Worm (Caenorhabditis elegans) whole organism, L3 larva: Measurements from ENCODE around the gene T05H4.4.
A peak's percentile ranks its signal among the peaks of the same experiment; 100 is the strongest.

Source experiments
- ZK546.5 ChIP-seq: sonication (generic microtip); optimal IDR thresholded peaks from 2 replicates; lab custom pipeline; 2017; ENCODE audit warnings: missing biosample characterization, missing genetic modification characterization
- ceh-28 ChIP-seq: fragments of 150-350 bp; optimal IDR thresholded peaks from 2 replicates; lab custom pipeline; 2014; ENCODE audit warnings: missing biosample characterization, missing genetic modification reagents, missing genetic modification characterization
- ceh-82 ChIP-seq: fragments of 150-350 bp; optimal IDR thresholded peaks from 2 replicates; lab custom pipeline; 2014; ENCODE audit warnings: missing biosample characterization, missing genetic modification characterization
- ceh-9 ChIP-seq: sonication (generic microtip); optimal IDR thresholded peaks from 2 replicates; lab custom pipeline; 2018; ENCODE audit warnings: missing biosample characterization, missing genetic modification characterization
- egl-27 ChIP-seq: sonication (generic microtip); optimal IDR thresholded peaks from 4 replicates; lab custom pipeline; 2017; ENCODE audit warnings: missing biosample characterization, missing genetic modification reagents, missing genetic modification characterization
- egl-5 ChIP-seq: fragments of 150-350 bp; optimal IDR thresholded peaks from 2 replicates; lab custom pipeline; 2017; ENCODE audit warnings: missing biosample characterization, missing genetic modification reagents, missing genetic modification characterization, inconsistent platforms
- elt-1 ChIP-seq: fragments of 150-350 bp; optimal IDR thresholded peaks from 2 replicates; lab custom pipeline; 2014; ENCODE audit warnings: missing biosample characterization, missing genetic modification characterization
- elt-2 ChIP-seq: sonication (generic microtip); optimal IDR thresholded peaks from 2 replicates; lab custom pipeline; 2016; ENCODE audit warnings: missing genetic modification reagents, mild to moderate bottlenecking, missing genetic modification characterization, missing compliant biosample characterization
- elt-3 ChIP-seq, 3 experiments: fragments of 150-350 bp in 1 of 3; sonication (generic microtip) in 2 of 3; optimal IDR thresholded peaks; 2 replicates in 2 of 3; 4 replicates in 1 of 3; lab custom pipeline; 2014 to 2017; ENCODE audit warnings: missing biosample characterization in 3 of 3, missing genetic modification characterization in 3 of 3
- eor-1 ChIP-seq, 2 experiments: fragments of 150-350 bp; optimal IDR thresholded peaks; 2 replicates each; lab custom pipeline; 2014 to 2018; ENCODE audit warnings: missing biosample characterization in 2 of 2, missing genetic modification characterization in 2 of 2
- hmg-11 ChIP-seq: sonication (generic microtip); optimal IDR thresholded peaks from 2 replicates; lab custom pipeline; 2016; ENCODE audit warnings: missing genetic modification characterization, missing compliant biosample characterization
- jun-1 ChIP-seq: fragments of 150-350 bp; optimal IDR thresholded peaks from 2 replicates; lab custom pipeline; 2014; ENCODE audit warnings: missing biosample characterization, missing genetic modification reagents, missing genetic modification characterization
- lin-15B ChIP-seq: fragments of 150-350 bp; optimal IDR thresholded peaks from 2 replicates; lab custom pipeline; 2014; ENCODE audit warnings: missing biosample characterization, missing genetic modification characterization
- lsy-12 ChIP-seq: sonication (generic microtip); optimal IDR thresholded peaks from 2 replicates; lab custom pipeline; 2016; ENCODE audit warnings: mild to moderate bottlenecking, missing genetic modification characterization, missing compliant biosample characterization
- mml-1 ChIP-seq: fragments of 150-350 bp; sonication (generic microtip); optimal IDR thresholded peaks from 3 replicates; lab custom pipeline; 2014; ENCODE audit warnings: missing biosample characterization, missing genetic modification characterization
- nfya-1 ChIP-seq: sonication (generic microtip); optimal IDR thresholded peaks from 2 replicates; lab custom pipeline; 2017; ENCODE audit warnings: missing genetic modification characterization, mild to moderate bottlenecking, missing compliant biosample characterization, antibody characterized with exemption, moderate library complexity; ENCODE audit not compliant: insufficient read depth
- nhr-11 ChIP-seq: fragments of 150-350 bp; optimal IDR thresholded peaks from 2 replicates; lab custom pipeline; 2014; ENCODE audit warnings: missing biosample characterization, missing genetic modification characterization
- nhr-12 ChIP-seq: fragments of 150-350 bp; optimal IDR thresholded peaks from 2 replicates; lab custom pipeline; 2014; ENCODE audit warnings: missing biosample characterization, missing genetic modification characterization
- nhr-43 ChIP-seq: sonication (generic microtip); optimal IDR thresholded peaks from 2 replicates; lab custom pipeline; 2016; ENCODE audit warnings: mild to moderate bottlenecking, missing genetic modification characterization, missing compliant biosample characterization; ENCODE audit not compliant: poor library complexity, severe bottlenecking
- nhr-76 ChIP-seq: fragments of 150-350 bp; sonication (generic microtip); optimal IDR thresholded peaks from 5 replicates; lab custom pipeline; 2014; ENCODE audit warnings: missing biosample characterization, missing genetic modification characterization
- pha-4 ChIP-seq: fragments of 150-350 bp; optimal IDR thresholded peaks from 2 replicates; lab custom pipeline; 2014; ENCODE audit warnings: missing biosample characterization, missing genetic modification reagents, missing genetic modification characterization
- pqm-1 ChIP-seq: fragments of 150-350 bp; optimal IDR thresholded peaks from 2 replicates; lab custom pipeline; 2017; ENCODE audit warnings: missing biosample characterization, missing genetic modification characterization, inconsistent platforms
- sea-2 ChIP-seq: fragments of 150-350 bp; sonication (generic microtip); optimal IDR thresholded peaks from 4 replicates; lab custom pipeline; 2014; ENCODE audit warnings: missing biosample characterization, missing genetic modification reagents, missing genetic modification characterization
- skn-1 ChIP-seq: fragments of 150-350 bp; optimal IDR thresholded peaks from 2 replicates; lab custom pipeline; 2014; ENCODE audit warnings: missing biosample characterization, missing genetic modification characterization
- snpc-4 ChIP-seq: fragments of 150-350 bp; optimal IDR thresholded peaks from 2 replicates; lab custom pipeline; 2014; ENCODE audit warnings: missing biosample characterization, missing genetic modification characterization
- unc-39 ChIP-seq: sonication (generic microtip); optimal IDR thresholded peaks from 4 replicates; lab custom pipeline; 2017; ENCODE audit warnings: missing biosample characterization, missing genetic modification characterization
- unc-62 ChIP-seq: fragments of 150-350 bp; sonication (generic microtip); optimal IDR thresholded peaks from 4 replicates; lab custom pipeline; 2014; ENCODE audit warnings: missing biosample characterization, missing genetic modification reagents, missing genetic modification characterization
- zag-1 ChIP-seq: fragments of 150-350 bp; optimal IDR thresholded peaks from 2 replicates; lab custom pipeline; 2014; ENCODE audit warnings: missing biosample characterization, missing genetic modification characterization
- ztf-4 ChIP-seq: fragments of 150-350 bp; optimal IDR thresholded peaks from 2 replicates; lab custom pipeline; 2014; ENCODE audit warnings: missing biosample characterization, missing genetic modification characterization

The T05H4.4 gene

ce11 chrV:6464238-6464637 lies 25.5 kb downstream of the T05H4.4 start:
- TF ChIP-seq lin-15B (tag; lab: Kevin White, UChicago) (no peak), elt-1 (tag; lab: Kevin White, UChicago) (no peak), pha-4 (no peak), nhr-12 (tag; lab: Kevin White, UChicago) (no peak), ceh-82 (no peak), jun-1 (no peak), ceh-28 (tag; lab: Kevin White, UChicago) (no peak), ceh-9 (tag; lab: Kevin White, UChicago) (no peak), mml-1 (tag; lab: Kevin White, UChicago) (no peak)

- TF ChIP-seq lsy-12 (no peak), ztf-4 (tag; lab: Kevin White, UChicago) (no peak), snpc-4 (tag; lab: Kevin White, UChicago) (no peak), sea-2 (GFP tag; lab: Kevin White, UChicago) (no peak), nhr-43 (no peak), jun-1 (no peak)
Observed at ce11 chrV:6464765-6465164, 26.1 kb downstream of the T05H4.4 start, which contains the start of gene unc-83. Gene unc-83, plus strand, starts transcription at chrV:6465065.

ce11 chrV:6467676-6468075 lies 29.0 kb downstream of the T05H4.4 start:
- no peak for TF ChIP-seq hmg-11 (tag; lab: Kevin White, UChicago)
- TF ChIP-seq egl-5 (tag; lab: Kevin White, UChicago), result peak; percentile 14

ce11 chrV:6471208-6471607 lies 32.5 kb downstream of the T05H4.4 start:
- no peak for TF ChIP-seq elt-2 (tag; lab: Kevin White, UChicago)
- no peak for TF ChIP-seq lsy-12
- TF ChIP-seq hmg-11 (tag; lab: Kevin White, UChicago), result no peak
- no peak for TF ChIP-seq jun-1
- TF ChIP-seq elt-1 (tag; lab: Kevin White, UChicago), result peak; percentile 56
- no peak for TF ChIP-seq unc-39
- TF ChIP-seq egl-5 (tag; lab: Kevin White, UChicago), result no peak
- TF ChIP-seq, all 47 proteins: peak for 1

ce11 chrV:6476026-6476425 lies 37.3 kb downstream of the T05H4.4 start:
- TF ChIP-seq jun-1 (no peak), unc-62 (no peak), nhr-11 (tag; lab: Kevin White, UChicago) (no peak), nfya-1 (no peak), pqm-1 (tag; lab: Kevin White, UChicago) (peak; percentile 76), snpc-4 (tag; lab: Kevin White, UChicago) (no peak), pha-4 (peak; percentile 52), elt-3 (tag; optimal IDR thresholded peaks at IDR 0.05; lab: Kevin White, UChicago) (no peak), elt-2 (tag; lab: Kevin White, UChicago) (peak; percentile 87), lsy-12 (no peak), skn-1 (peak; percentile 39)

- TF ChIP-seq nhr-11 (tag; lab: Kevin White, UChicago) (no peak), snpc-4 (tag; lab: Kevin White, UChicago) (no peak), egl-27 (tag; lab: Kevin White, UChicago) (no peak), nhr-76 (no peak), lsy-12 (no peak), unc-39 (no peak)
Observed at ce11 chrV:6485109-6485508, 46.4 kb downstream of the T05H4.4 start.

ce11 chrV:6487878-6488277 lies 49.2 kb downstream of the T05H4.4 start:
- TF ChIP-seq unc-39 (no peak), zag-1 (tag; lab: Kevin White, UChicago) (no peak), jun-1 (peak; percentile 45), ceh-28 (tag; lab: Kevin White, UChicago) (peak; percentile 8), ztf-4 (tag; lab: Kevin White, UChicago) (no peak), skn-1 (no peak), elt-2 (tag; lab: Kevin White, UChicago) (peak; percentile 27)
- TF ChIP-seq, all 47 proteins: peak for 3

ce11 chrV:6488849-6489248 lies 50.1 kb downstream of the T05H4.4 start, which contains the start of gene lec-10:
Gene lec-10, minus strand, starts transcription at chrV:6489120.
- TF ChIP-seq ceh-82 (no peak), elt-2 (tag; lab: Kevin White, UChicago) (peak; percentile 95), pqm-1 (tag; lab: Kevin White, UChicago) (peak; percentile 89), ZK546.5 (tag; lab: Kevin White, UChicago) (no peak), jun-1 (peak; percentile 26), eor-1 (tag; optimal IDR thresholded peaks at IDR 0.05; lab: Kevin White, UChicago) (no peak), mml-1 (tag; lab: Kevin White, UChicago) (no peak), pha-4 (peak; percentile 59)
- TF ChIP-seq, all 47 proteins: peak for 4
